Worm (Caenorhabditis elegans) whole organism, L1 larva: Measurements from ENCODE around the gene col-81.
A peak's percentile ranks its signal among the peaks of the same experiment; 100 is the strongest.

Source experiments
- C04F5.9 ChIP-seq: sonication (generic microtip); optimal IDR thresholded peaks from 2 replicates; lab custom pipeline; 2016; ENCODE audit warnings: missing genetic modification characterization, missing compliant biosample characterization
- C16A3.4 ChIP-seq: fragments of 150-350 bp; optimal IDR thresholded peaks from 2 replicates; lab custom pipeline; 2014; ENCODE audit warnings: missing biosample characterization, missing genetic modification characterization
- C34B4.2 ChIP-seq: sonication (generic microtip); optimal IDR thresholded peaks from 2 replicates; lab custom pipeline; 2017; ENCODE audit warnings: mild to moderate bottlenecking, missing genetic modification characterization, missing compliant biosample characterization
- F16B12.6 ChIP-seq: fragments of 150-350 bp; optimal IDR thresholded peaks from 2 replicates; lab custom pipeline; 2014; ENCODE audit warnings: missing biosample characterization, missing genetic modification characterization
- Y116A8C.19 ChIP-seq: sonication (generic microtip); optimal IDR thresholded peaks from 2 replicates; lab custom pipeline; 2016; ENCODE audit warnings: missing compliant biosample characterization, missing genetic modification characterization, borderline replicate concordance
- aly-2 ChIP-seq: fragments of 150-350 bp; optimal IDR thresholded peaks from 2 replicates; lab custom pipeline; 2014; ENCODE audit warnings: missing biosample characterization, missing genetic modification characterization
- blmp-1 ChIP-seq: fragments of 150-350 bp; optimal IDR thresholded peaks from 2 replicates; lab custom pipeline; 2014; ENCODE audit warnings: missing biosample characterization, missing genetic modification characterization
- ceh-82 ChIP-seq, 3 experiments: fragments of 150-350 bp in 1 of 3; sonication (generic microtip) in 2 of 3; optimal IDR thresholded peaks; 2 replicates each; lab custom pipeline; 2014 to 2017; ENCODE audit warnings: missing biosample characterization in 3 of 3, missing genetic modification characterization in 3 of 3
- ceh-88 ChIP-seq: fragments of 200-800 bp; sonication (Bioruptor generic); IDR thresholded peaks from 2 replicates; pipeline ENCODE4 v1.3.6; 2022; ENCODE audit warnings: missing genetic modification characterization, missing compliant biosample characterization
- dpl-1 ChIP-seq, 3 experiments: fragments of 150-350 bp in 2 of 3; sonication (generic microtip) in 1 of 3; optimal IDR thresholded peaks; 2 replicates each; lab custom pipeline; 2014 to 2017; ENCODE audit warnings: missing biosample characterization in 3 of 3, missing genetic modification characterization in 3 of 3, missing genetic modification reagents in 3 of 3
- dsc-1 ChIP-seq: sonication (generic microtip); optimal IDR thresholded peaks from 2 replicates; lab custom pipeline; 2016; ENCODE audit warnings: mild to moderate bottlenecking, missing genetic modification characterization, missing compliant biosample characterization
- efl-1 ChIP-seq, 4 experiments: fragments of 150-350 bp; optimal IDR thresholded peaks in 3 of 4; peaks in 1 of 4; 1 replicate in 1 of 4; 2 replicates in 3 of 4; lab custom pipeline; 2014; ENCODE audit warnings: missing biosample characterization in 2 of 4, missing genetic modification characterization in 2 of 4, missing genetic modification reagents in 2 of 4
- egl-13 ChIP-seq: sonication (generic microtip); optimal IDR thresholded peaks from 2 replicates; lab custom pipeline; 2016; ENCODE audit warnings: missing genotype, missing genetic modification reagents, missing genetic modification characterization, missing compliant biosample characterization
- elt-3 ChIP-seq, 6 experiments: fragments of 150-350 bp in 1 of 6; sonication (generic microtip); optimal IDR thresholded peaks; 2 replicates each; lab custom pipeline; 2017 to 2018; ENCODE audit warnings: missing biosample characterization in 6 of 6, missing genetic modification characterization in 6 of 6, inconsistent platforms in 1 of 6
- fkh-8 ChIP-seq: sonication (generic microtip); optimal IDR thresholded peaks from 2 replicates; lab custom pipeline; 2016; ENCODE audit warnings: mild to moderate bottlenecking, missing genetic modification characterization, missing compliant biosample characterization
- fos-1 ChIP-seq: fragments of 150-350 bp; optimal IDR thresholded peaks from 2 replicates; lab custom pipeline; 2014; ENCODE audit warnings: missing biosample characterization, missing genetic modification characterization
- hlh-17 ChIP-seq: fragments of 200-800 bp; sonication (Bioruptor generic); optimal IDR thresholded peaks from 2 replicates; lab custom pipeline; 2018; ENCODE audit warnings: missing genetic modification characterization, mild to moderate bottlenecking, missing compliant biosample characterization, moderate library complexity, borderline replicate concordance
- hpl-2 ChIP-seq: fragments of 150-350 bp; optimal IDR thresholded peaks from 2 replicates; lab custom pipeline; 2014; ENCODE audit warnings: missing biosample characterization, missing genetic modification reagents, missing genetic modification characterization
- irx-1 ChIP-seq: sonication (generic microtip); optimal IDR thresholded peaks from 2 replicates; lab custom pipeline; 2016; ENCODE audit warnings: missing genetic modification characterization, missing compliant biosample characterization
- lin-14 ChIP-seq: fragments of 200-800 bp; sonication (Bioruptor generic); optimal IDR thresholded peaks from 2 replicates; lab custom pipeline; 2018; ENCODE audit warnings: mild to moderate bottlenecking, missing genetic modification characterization, moderate library complexity, missing compliant biosample characterization
- lin-35 ChIP-seq, 2 experiments: fragments of 150-350 bp; optimal IDR thresholded peaks; 2 replicates each; lab custom pipeline; 2014; ENCODE audit warnings: missing biosample characterization in 2 of 2, missing genetic modification characterization in 2 of 2, missing genetic modification reagents in 2 of 2
- mab-9 ChIP-seq: fragments of 200-800 bp; sonication (Bioruptor generic); IDR thresholded peaks from 2 replicates; pipeline ENCODE4 v1.3.6; 2022; ENCODE audit warnings: missing genetic modification reagents, missing genetic modification characterization, missing compliant biosample characterization
- mef-2 ChIP-seq: fragments of 150-350 bp; optimal IDR thresholded peaks from 2 replicates; lab custom pipeline; 2014; ENCODE audit warnings: missing biosample characterization, missing genetic modification characterization
- mep-1 ChIP-seq: fragments of 150-350 bp; optimal IDR thresholded peaks from 2 replicates; lab custom pipeline; 2014; ENCODE audit warnings: missing biosample characterization, missing genetic modification characterization
- nhr-11 ChIP-seq: fragments of 150-350 bp; optimal IDR thresholded peaks from 2 replicates; lab custom pipeline; 2014; ENCODE audit warnings: missing biosample characterization, missing genetic modification characterization
- nhr-237 ChIP-seq: fragments of 150-350 bp; optimal IDR thresholded peaks from 2 replicates; lab custom pipeline; 2014; ENCODE audit warnings: missing biosample characterization, missing genetic modification characterization
- nhr-47 ChIP-seq: sonication (generic microtip); optimal IDR thresholded peaks from 2 replicates; lab custom pipeline; 2016; ENCODE audit warnings: mild to moderate bottlenecking, missing genetic modification characterization, moderate library complexity, missing compliant biosample characterization
- nhr-71 ChIP-seq: sonication (generic microtip); optimal IDR thresholded peaks from 2 replicates; lab custom pipeline; 2016; ENCODE audit warnings: mild to moderate bottlenecking, missing genetic modification characterization, moderate library complexity, missing compliant biosample characterization
- nhr-76 ChIP-seq: sonication (generic microtip); optimal IDR thresholded peaks from 2 replicates; lab custom pipeline; 2017; ENCODE audit warnings: missing biosample characterization, missing genetic modification characterization
- nhr-77 ChIP-seq: fragments of 150-350 bp; optimal IDR thresholded peaks from 2 replicates; lab custom pipeline; 2014; ENCODE audit warnings: missing biosample characterization, missing genetic modification characterization
- nhr-84 ChIP-seq: sonication (generic microtip); optimal IDR thresholded peaks from 2 replicates; lab custom pipeline; 2017; ENCODE audit warnings: missing biosample characterization, missing genetic modification characterization
- nhr-85 ChIP-seq: sonication (generic microtip); peaks from one replicate; lab custom pipeline; 2016; ENCODE audit warnings: missing genetic modification characterization, inconsistent platforms, missing compliant biosample characterization
- nhr-90 ChIP-seq: sonication (generic microtip); optimal IDR thresholded peaks from 2 replicates; lab custom pipeline; 2016; ENCODE audit warnings: mild to moderate bottlenecking, missing genetic modification characterization, missing compliant biosample characterization; ENCODE audit not compliant: poor library complexity
- pag-3 ChIP-seq: sonication (generic microtip); optimal IDR thresholded peaks from 2 replicates; lab custom pipeline; 2017; ENCODE audit warnings: missing genetic modification characterization, mild to moderate bottlenecking, missing compliant biosample characterization, antibody characterized with exemption, borderline replicate concordance; ENCODE audit not compliant: insufficient read depth
- pax-3 ChIP-seq: fragments of 200-800 bp; sonication (Bioruptor generic); optimal IDR thresholded peaks from 2 replicates; lab custom pipeline; 2018; ENCODE audit warnings: mild to moderate bottlenecking, missing genetic modification characterization, moderate library complexity, missing compliant biosample characterization
- rnt-1 ChIP-seq: sonication (generic microtip); optimal IDR thresholded peaks from 2 replicates; lab custom pipeline; 2016; ENCODE audit warnings: mild to moderate bottlenecking, missing genetic modification characterization, moderate library complexity, missing compliant biosample characterization
- skn-1 ChIP-seq: fragments of 150-350 bp; optimal IDR thresholded peaks from 2 replicates; lab custom pipeline; 2014; ENCODE audit warnings: missing biosample characterization, missing genetic modification characterization
- snpc-4 ChIP-seq: fragments of 150-350 bp; optimal IDR thresholded peaks from 2 replicates; lab custom pipeline; 2014; ENCODE audit warnings: missing biosample characterization, missing genetic modification characterization
- swsn-7 ChIP-seq: sonication (generic microtip); optimal IDR thresholded peaks from 2 replicates; lab custom pipeline; 2016; ENCODE audit warnings: missing genetic modification characterization, missing compliant biosample characterization
- tbx-2 ChIP-seq: sonication (generic microtip); optimal IDR thresholded peaks from 2 replicates; lab custom pipeline; 2016; ENCODE audit warnings: missing genetic modification characterization, missing compliant biosample characterization
- tlp-1 ChIP-seq: fragments of 150-350 bp; optimal IDR thresholded peaks from 2 replicates; lab custom pipeline; 2014; ENCODE audit warnings: missing biosample characterization, missing genetic modification characterization
- unc-130 ChIP-seq: fragments of 150-350 bp; optimal IDR thresholded peaks from 2 replicates; lab custom pipeline; 2017; ENCODE audit warnings: missing biosample characterization, missing genetic modification characterization, inconsistent platforms
- unc-86 ChIP-seq: sonication (generic microtip); optimal IDR thresholded peaks from 2 replicates; lab custom pipeline; 2016; ENCODE audit warnings: missing genetic modification characterization, missing compliant biosample characterization
- unc-98 ChIP-seq: fragments of 200-800 bp; sonication (Bioruptor generic); IDR thresholded peaks from 2 replicates; pipeline ENCODE4 v1.3.6; 2022; ENCODE audit warnings: missing genetic modification characterization, missing compliant biosample characterization
- xbp-1 ChIP-seq: sonication (generic microtip); optimal IDR thresholded peaks from 2 replicates; lab custom pipeline; 2016; ENCODE audit warnings: missing genetic modification characterization, missing compliant biosample characterization
- ztf-11 ChIP-seq, 2 experiments: sonication (generic microtip); optimal IDR thresholded peaks; 2 replicates each; lab custom pipeline; 2016 to 2017; ENCODE audit warnings: missing genetic modification characterization in 2 of 2, missing biosample characterization in 1 of 2, missing compliant biosample characterization in 1 of 2

col-81 gene

ce11 chrII:11044193-11044568 lies 30.6 kb upstream of the col-81 start:
- no peak for TF ChIP-seq ceh-82 (tag; optimal IDR thresholded peaks at IDR 0.05; lab: Kevin White, UChicago)
- no peak for TF ChIP-seq mef-2
- no peak for TF ChIP-seq mab-9 (GFP tag; lab: Robert Waterston, UW)
- no peak for TF ChIP-seq nhr-47
- TF ChIP-seq xbp-1, result no peak
- no peak for TF ChIP-seq unc-98 (GFP tag; lab: Robert Waterston, UW)

ce11 chrII:11043546-11044192 lies 30.1 kb upstream of the col-81 start:
- peak; percentile 73 for TF ChIP-seq nhr-85
- no peak for TF ChIP-seq egl-13 (tag; lab: Kevin White, UChicago)
- no peak for TF ChIP-seq efl-1 (optimal IDR thresholded peaks at IDR 0.05; lab: Kevin White, UChicago)
- peak in 1 of 2 experiments; percentile 53 for TF ChIP-seq efl-1 (GFP tag; optimal IDR thresholded peaks at IDR 0.05 in 1 of 2; lab: Kevin White, UChicago)

- peak; percentile 22 for TF ChIP-seq nhr-90
- peak; percentile 57 to 60 for TF ChIP-seq efl-1 (optimal IDR thresholded peaks at IDR 0.05; lab: Kevin White, UChicago)
- TF ChIP-seq efl-1 (GFP tag; optimal IDR thresholded peaks at IDR 0.05 in 1 of 2; lab: Kevin White, UChicago), result peak; percentile 35 to 94
- TF ChIP-seq tlp-1 (tag; lab: Kevin White, UChicago), result no peak
- peak; percentile 95 for TF ChIP-seq lin-14 (GFP tag; lab: Kevin White, UChicago)
- TF ChIP-seq nhr-84 (tag; lab: Kevin White, UChicago), result no peak
- TF ChIP-seq nhr-77 (tag; lab: Kevin White, UChicago), result peak; percentile 52
- peak; percentile 25 for TF ChIP-seq irx-1
- TF ChIP-seq nhr-11 (tag; lab: Kevin White, UChicago), result no peak
- peak; percentile 1 for TF ChIP-seq pax-3
- TF ChIP-seq mab-9 (GFP tag; lab: Robert Waterston, UW), result 0 out of 2 replicates have a peak, but pooled peaks have one; percentile 50
- TF ChIP-seq Y116A8C.19, result no peak
- peak; percentile 56 for TF ChIP-seq rnt-1 (tag; lab: Kevin White, UChicago)
- TF ChIP-seq swsn-7, result peak; percentile 67
- no peak for TF ChIP-seq fos-1 (tag; lab: Kevin White, UChicago)
- TF ChIP-seq unc-98 (GFP tag; lab: Robert Waterston, UW), result no peak
- TF ChIP-seq xbp-1, result peak; percentile 49
- TF ChIP-seq hlh-17 (GFP tag; lab: Kevin White, UChicago), result no peak
- peak; percentile 32 to 43 (median 35) for TF ChIP-seq dpl-1 (GFP tag; optimal IDR thresholded peaks at IDR 0.05; lab: Kevin White, UChicago)
- no peak for TF ChIP-seq nhr-76
- peak; percentile 45 for TF ChIP-seq unc-130 (tag; lab: Kevin White, UChicago)
- peak; percentile 54 for TF ChIP-seq egl-13 (tag; lab: Kevin White, UChicago)
- peak; percentile 86 for TF ChIP-seq fkh-8 (tag; lab: Kevin White, UChicago)
- peak; percentile 46 for TF ChIP-seq skn-1
- TF ChIP-seq mep-1, result peak; percentile 61
- TF ChIP-seq nhr-71, result peak; percentile 78
- TF ChIP-seq blmp-1, result no peak
- TF ChIP-seq unc-86 (tag; lab: Kevin White, UChicago), result peak; percentile 75
- no peak for TF ChIP-seq elt-3 (tag; optimal IDR thresholded peaks at IDR 0.05; lab: Kevin White, UChicago)
- TF ChIP-seq nhr-237 (tag; lab: Kevin White, UChicago), result no peak
- peak in 1 of 2 experiments; percentile 5 for TF ChIP-seq ztf-11 (tag; optimal IDR thresholded peaks at IDR 0.05; lab: Kevin White, UChicago)
- TF ChIP-seq nhr-85, result peak; percentile 52
- TF ChIP-seq C16A3.4, result peak; percentile 51
- peak; percentile 56 for TF ChIP-seq dsc-1 (tag; lab: Kevin White, UChicago)
- no peak for TF ChIP-seq C04F5.9 (tag; lab: Kevin White, UChicago)
- TF ChIP-seq aly-2 (tag; lab: Kevin White, UChicago), result no peak
- peak; percentile 4 for TF ChIP-seq snpc-4 (tag; lab: Kevin White, UChicago)
- peak; percentile 36 for TF ChIP-seq F16B12.6
- TF ChIP-seq tbx-2 (tag; lab: Kevin White, UChicago), result peak; percentile 58
- peak; percentile 6 for TF ChIP-seq hpl-2
- peak; percentile 12 for TF ChIP-seq pag-3 (tag; lab: Kevin White, UChicago)
- peak; percentile 62 to 66 for TF ChIP-seq lin-35 (GFP tag; optimal IDR thresholded peaks at IDR 0.05; lab: Kevin White, UChicago)
- peak in 2 of 3 experiments; percentile 45 to 84 for TF ChIP-seq ceh-82 (tag; optimal IDR thresholded peaks at IDR 0.05; lab: Kevin White, UChicago)
- TF ChIP-seq C34B4.2 (tag; lab: Kevin White, UChicago), result no peak
- no peak for TF ChIP-seq ceh-88 (GFP tag; lab: Robert Waterston, UW)
Measured at ce11 chrII:11042878-11043331, 29.3 kb upstream of the col-81 start.
